Fruit fly (Drosophila melanogaster): ENCODE results near the gene CG14451.

DNA sequence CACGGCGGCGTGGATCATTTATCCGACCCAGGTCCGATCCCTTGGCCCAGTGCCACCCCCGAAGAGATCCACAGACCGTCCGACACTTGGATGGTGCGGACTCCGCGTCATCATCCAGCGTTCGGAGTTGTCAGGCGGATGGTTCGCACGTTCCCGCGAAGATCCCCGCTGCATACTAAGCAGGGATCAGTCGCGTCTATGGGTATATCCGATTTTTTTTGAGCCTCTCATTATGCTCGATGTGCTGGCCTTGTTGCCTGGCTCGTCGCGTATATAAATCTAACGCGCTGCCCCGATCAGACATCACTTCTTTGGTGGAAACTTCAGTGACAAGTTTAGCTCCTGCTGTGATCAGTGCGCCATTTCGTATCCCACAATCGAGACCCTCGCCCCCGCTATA is 10.0 kb downstream of the CG14451 start, which contains the start of gene CG11370:
- TF ChIP-seq CG17328 (GFP tag; IDR thresholded peaks at IDR 0.05) (no peak), psq (GFP tag; optimal IDR thresholded peaks at IDR 0.05) (no peak), Sry-δ (GFP tag; optimal IDR thresholded peaks at IDR 0.05) (no peak), Meics (GFP tag; optimal IDR thresholded peaks at IDR 0.05) (no peak), CG9609 (GFP tag; optimal IDR thresholded peaks at IDR 0.05) (no peak), MBD-R2 (GFP tag; IDR thresholded peaks at IDR 0.05) (no peak), yki (optimal IDR thresholded peaks at IDR 0.05) (no peak), Usf (GFP tag; optimal IDR thresholded peaks at IDR 0.05) (no peak), Bdp1 (GFP tag; optimal IDR thresholded peaks at IDR 0.05) (no peak), CG12155 (GFP tag; optimal IDR thresholded peaks at IDR 0.05) (no peak)
